Fruit fly (Drosophila melanogaster): Measurements from ENCODE around the gene mTerf5.
A peak's percentile ranks its signal among the peaks of the same experiment; 100 is the strongest.

Gene mTerf5

dm6 chr3R:18223434-18223833, at the start of gene mTerf5, which contains the start of gene Non3 (continued):
- TF ChIP-seq CG11504 (tag; optimal IDR thresholded peaks at IDR 0.05): peak; percentile 69
- no peak for TF ChIP-seq br (optimal IDR thresholded peaks at IDR 0.05)
- TF ChIP-seq CG10462 (GFP tag; optimal IDR thresholded peaks at IDR 0.05): no peak
- no peak for TF ChIP-seq chm (GFP tag; IDR thresholded peaks at IDR 0.05)
- TF ChIP-seq trh (GFP tag; optimal IDR thresholded peaks at IDR 0.05): no peak
- no peak for TF ChIP-seq bigmax (GFP tag; optimal IDR thresholded peaks at IDR 0.05)
- TF ChIP-seq hkb (optimal IDR thresholded peaks at IDR 0.05): no peak
- peak; percentile 66 for TF ChIP-seq hkb (GFP tag; IDR thresholded peaks at IDR 0.05)
- TF ChIP-seq Dfd (GFP tag; optimal IDR thresholded peaks at IDR 0.05): no peak
- TF ChIP-seq CG15601 (tag; optimal IDR thresholded peaks at IDR 0.05): peak; percentile 54
- TF ChIP-seq Antp (GFP tag; optimal IDR thresholded peaks at IDR 0.05): no peak
- peak; percentile 63 for TF ChIP-seq CG18599 (GFP tag; optimal IDR thresholded peaks at IDR 0.05)
- no peak for TF ChIP-seq gcm2 (GFP tag; optimal IDR thresholded peaks at IDR 0.05)
- peak; percentile 82 for TF ChIP-seq Max (GFP tag; optimal IDR thresholded peaks at IDR 0.05)
- TF ChIP-seq Sox102F (GFP tag; optimal IDR thresholded peaks at IDR 0.05): peak; percentile 64
- TF ChIP-seq CG8089 (GFP tag; optimal IDR thresholded peaks at IDR 0.05): no peak
- TF ChIP-seq CG15696 (tag; optimal IDR thresholded peaks at IDR 0.05): peak; percentile 51
- peak; percentile 68 for TF ChIP-seq CG9817 (tag; optimal IDR thresholded peaks at IDR 0.05)
- no peak for TF ChIP-seq TFAM (GFP tag; optimal IDR thresholded peaks at IDR 0.05)
- TF ChIP-seq ken (GFP tag; IDR thresholded peaks at IDR 0.05): peak; percentile 45; the same call in 1 of the 3 replicates
- no peak for TF ChIP-seq gfzf (GFP tag; optimal IDR thresholded peaks at IDR 0.05)
- no peak for TF ChIP-seq emc (GFP tag; optimal IDR thresholded peaks at IDR 0.05)
- TF ChIP-seq Asciz (GFP tag; optimal IDR thresholded peaks at IDR 0.05): no peak
- TF ChIP-seq CG15479 (GFP tag; optimal IDR thresholded peaks at IDR 0.05): no peak
- peak; percentile 33 for TF ChIP-seq Ssrp (tag; optimal IDR thresholded peaks at IDR 0.05)
- TF ChIP-seq lbe (GFP tag; optimal IDR thresholded peaks at IDR 0.05): peak; percentile 51
- no peak for TF ChIP-seq klu (GFP tag; IDR thresholded peaks at IDR 0.05)
- no peak for TF ChIP-seq CG12219 (GFP tag; optimal IDR thresholded peaks at IDR 0.05)
- TF ChIP-seq mam (GFP tag; optimal IDR thresholded peaks at IDR 0.05): peak; percentile 45
- no peak for TF ChIP-seq dmrt99B (tag; optimal IDR thresholded peaks at IDR 0.05)
- peak; percentile 75 for TF ChIP-seq CG8924 (tag; optimal IDR thresholded peaks at IDR 0.05)
- peak; percentile 60 for TF ChIP-seq PHDP (tag; optimal IDR thresholded peaks at IDR 0.05)
- TF ChIP-seq CG4730 (GFP tag; IDR thresholded peaks at IDR 0.05): peak; percentile 21; the same call in 1 of the 2 replicates
- TF ChIP-seq CG3995 (GFP tag; optimal IDR thresholded peaks at IDR 0.05): no peak
- TF ChIP-seq salm (tag; optimal IDR thresholded peaks at IDR 0.05): no peak
- TF ChIP-seq otp (GFP tag; IDR thresholded peaks at IDR 0.05): no peak
- TF ChIP-seq bbx (GFP tag; IDR thresholded peaks at IDR 0.05; ENCODE audit: partially characterized antibody): peak; percentile 72; the same call in 1 of the 2 replicates
- peak; percentile 43 for TF ChIP-seq CG4424 (GFP tag; optimal IDR thresholded peaks at IDR 0.05)
- TF ChIP-seq Dbx (GFP tag; IDR thresholded peaks at IDR 0.05): peak; percentile 59; the same call in 2 of the 3 replicates
- no peak for TF ChIP-seq Hr78 (GFP tag; optimal IDR thresholded peaks at IDR 0.05)
- TF ChIP-seq nerfin-1 (tag; optimal IDR thresholded peaks at IDR 0.05): peak; percentile 77
- TF ChIP-seq CG7372 (GFP tag; IDR thresholded peaks at IDR 0.05): no peak
- no peak for TF ChIP-seq pfk (GFP tag; optimal IDR thresholded peaks at IDR 0.05)
- peak; percentile 64 for TF ChIP-seq Fer1 (GFP tag; optimal IDR thresholded peaks at IDR 0.05)
- TF ChIP-seq Rx (GFP tag; IDR thresholded peaks at IDR 0.05): no peak
- no peak for TF ChIP-seq Mes4 (GFP tag; optimal IDR thresholded peaks at IDR 0.05)
- peak; percentile 42 for TF ChIP-seq Fer3 (tag; optimal IDR thresholded peaks at IDR 0.05)
- TF ChIP-seq CG10654 (GFP tag; optimal IDR thresholded peaks at IDR 0.05): peak; percentile 56
- TF ChIP-seq Fer2 (tag; optimal IDR thresholded peaks at IDR 0.05): peak; percentile 15
- no peak for TF ChIP-seq CG7928 (GFP tag; optimal IDR thresholded peaks at IDR 0.05)
- TF ChIP-seq zfh2 (GFP tag; optimal IDR thresholded peaks at IDR 0.05): peak; percentile 45
